Comparison of ENCODE assay signal across 1 fruit fly cellular context in the genomic region with DNA sequence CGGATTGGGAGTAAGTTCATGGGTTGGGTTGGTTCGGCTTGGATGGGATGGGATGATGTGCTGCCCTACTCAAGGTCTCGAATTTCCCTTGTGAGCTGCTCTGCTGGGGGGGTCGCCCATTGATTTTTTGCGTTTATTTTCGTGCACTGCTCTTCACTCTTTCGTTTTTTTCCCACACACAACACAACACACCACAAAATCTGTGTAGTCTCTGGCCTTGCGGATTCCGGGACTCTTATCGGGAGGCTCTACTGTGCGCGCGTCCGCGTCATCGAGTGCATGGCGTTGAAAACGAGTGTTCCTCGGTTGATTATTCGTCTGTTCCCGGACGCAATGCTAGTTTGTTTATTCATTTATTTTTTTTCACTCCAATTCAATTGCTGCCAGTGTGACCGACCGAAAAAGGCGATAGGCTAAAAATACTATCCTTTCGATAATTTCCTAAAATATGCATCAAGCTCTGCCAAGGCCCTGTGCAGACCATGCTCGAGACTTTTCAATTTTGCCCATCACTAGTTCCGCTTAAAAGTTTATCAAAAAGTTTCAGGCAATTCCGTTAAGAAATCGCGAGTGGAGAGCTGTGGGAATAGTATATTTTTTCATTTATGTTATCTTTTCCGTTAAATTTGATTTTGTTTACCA.
TF ChIP-seq lines count a peak whose summit lies in the region.

WASp (minus strand) TSS at position 399 of the 642 bp plus-strand sequence.

TF ChIP-seq in whole organism, embryonic, 481 proteins besides CTCF, POLR2A, EP300 and RAD21 (continued from another document and continues in another):
- peak; percentile 99 for TF ChIP-seq aop (GFP tag; IDR thresholded peaks at IDR 0.05; lab: Robert Waterston, UW)
- no peak for TF ChIP-seq Sox100B (GFP tag; optimal IDR thresholded peaks at IDR 0.05; lab: Kevin White, UChicago)
- TF ChIP-seq ems (GFP tag; optimal IDR thresholded peaks at IDR 0.05; lab: Kevin White, UChicago), result peak; percentile 72
- peak; percentile 88 for TF ChIP-seq CG15514 (GFP tag; optimal IDR thresholded peaks at IDR 0.05; lab: Kevin White, UChicago)
- TF ChIP-seq CG10366 (GFP tag; IDR thresholded peaks at IDR 0.05; lab: Robert Waterston, UW), result peak; percentile 59
- peak; percentile 85 for TF ChIP-seq CoRest (tag; optimal IDR thresholded peaks at IDR 0.05; lab: Kevin White, UChicago)
- peak; percentile 79 for TF ChIP-seq CG13775 (GFP tag; optimal IDR thresholded peaks at IDR 0.05; lab: Kevin White, UChicago)
- TF ChIP-seq onecut (GFP tag; IDR thresholded peaks at IDR 0.05; lab: Robert Waterston, UW), result peak; percentile 78
- TF ChIP-seq CG10147 (GFP tag; optimal IDR thresholded peaks at IDR 0.05; lab: Kevin White, UChicago), result no peak
- TF ChIP-seq en (GFP tag; optimal IDR thresholded peaks at IDR 0.05; lab: Kevin White, UChicago), result peak; percentile 61
- TF ChIP-seq Nf-YB (GFP tag; optimal IDR thresholded peaks at IDR 0.05; lab: Kevin White, UChicago), result peak; percentile 40
- peak; percentile 66 for TF ChIP-seq Antp (GFP tag; optimal IDR thresholded peaks at IDR 0.05; lab: Kevin White, UChicago)
- TF ChIP-seq tgo (GFP tag; IDR thresholded peaks at IDR 0.05; lab: Robert Waterston, UW), result peak; percentile 62
- no peak for TF ChIP-seq CG6175 (GFP tag; IDR thresholded peaks at IDR 0.05; lab: Robert Waterston, UW)
- TF ChIP-seq CG7963 (GFP tag; IDR thresholded peaks at IDR 0.05; lab: Robert Waterston, UW; ENCODE audit: partially characterized antibody), result no peak
- TF ChIP-seq CG10959 (GFP tag; IDR thresholded peaks at IDR 0.05; lab: Robert Waterston, UW), result no peak
- TF ChIP-seq CG17186 (GFP tag; optimal IDR thresholded peaks at IDR 0.05; lab: Kevin White, UChicago), result peak; percentile 65
- TF ChIP-seq sens (GFP tag; lab: Kevin White, UChicago), result peak; percentile 95
- no peak; the same call in 1 of the 2 replicates for TF ChIP-seq CG43689 (GFP tag; IDR thresholded peaks at IDR 0.05; lab: Robert Waterston, UW)
- TF ChIP-seq Gsc (GFP tag; IDR thresholded peaks at IDR 0.05; lab: Robert Waterston, UW), result no peak
- peak; percentile 20; the same call in 1 of the 2 replicates for TF ChIP-seq Xrp1 (GFP tag; IDR thresholded peaks at IDR 0.05; lab: Robert Waterston, UW)
- no peak for TF ChIP-seq sd (tag; optimal IDR thresholded peaks at IDR 0.05; lab: Kevin White, UChicago)
- no peak for TF ChIP-seq CG18262 (tag; optimal IDR thresholded peaks at IDR 0.05; lab: Kevin White, UChicago)
- TF ChIP-seq Kr (GFP tag; optimal IDR thresholded peaks at IDR 0.05; lab: Kevin White, UChicago), result no peak
- peak; percentile 73 for TF ChIP-seq E2f2 (GFP tag; IDR thresholded peaks at IDR 0.05; lab: Robert Waterston, UW)
- TF ChIP-seq CG14965 (GFP tag; optimal IDR thresholded peaks at IDR 0.05; lab: Kevin White, UChicago; ENCODE audit: borderline replicate concordance), result no peak
- TF ChIP-seq so (GFP tag; IDR thresholded peaks at IDR 0.05; lab: Robert Waterston, UW), result peak; percentile 68; the same call in 1 of the 3 replicates
- TF ChIP-seq Dbx (GFP tag; IDR thresholded peaks at IDR 0.05; lab: Robert Waterston, UW), result peak; percentile 52; the same call in 1 of the 3 replicates
- TF ChIP-seq fu2 (GFP tag; optimal IDR thresholded peaks at IDR 0.05; lab: Kevin White, UChicago), result peak; percentile 73
- peak; percentile 84 for TF ChIP-seq CG32772 (GFP tag; IDR thresholded peaks at IDR 0.05; lab: Robert Waterston, UW)
- TF ChIP-seq Side (GFP tag; optimal IDR thresholded peaks at IDR 0.05; lab: Kevin White, UChicago), result peak; percentile 82
- peak; percentile 79 for TF ChIP-seq CG7271 (tag; optimal IDR thresholded peaks at IDR 0.05; lab: Kevin White, UChicago)
- TF ChIP-seq Ssrp (tag; optimal IDR thresholded peaks at IDR 0.05; lab: Kevin White, UChicago), result peak; percentile 33
- no peak for TF ChIP-seq tap (tag; optimal IDR thresholded peaks at IDR 0.05; lab: Kevin White, UChicago)
- TF ChIP-seq CG6683 (GFP tag; optimal IDR thresholded peaks at IDR 0.05; lab: Kevin White, UChicago), result peak; percentile 42
- TF ChIP-seq CG31388 (GFP tag; optimal IDR thresholded peaks at IDR 0.05; lab: Kevin White, UChicago), result no peak
- no peak for TF ChIP-seq grn (GFP tag; optimal IDR thresholded peaks at IDR 0.05; lab: Kevin White, UChicago)
- TF ChIP-seq exex (tag; optimal IDR thresholded peaks at IDR 0.05; lab: Kevin White, UChicago), result peak; percentile 7
- no peak for TF ChIP-seq CG16779 (GFP tag; IDR thresholded peaks at IDR 0.05; lab: Robert Waterston, UW)
- TF ChIP-seq Atf6 (GFP tag; IDR thresholded peaks at IDR 0.05; lab: Robert Waterston, UW), result peak; percentile 56; the same call in 1 of the 2 replicates
- peak; percentile 78 for TF ChIP-seq Meics (GFP tag; optimal IDR thresholded peaks at IDR 0.05; lab: Kevin White, UChicago)
- TF ChIP-seq gro (GFP tag; optimal IDR thresholded peaks at IDR 0.05; lab: Kevin White, UChicago), result no peak
- 0 out of 2 replicates have a peak, but pooled peaks have one; percentile 33 for TF ChIP-seq Ada2b (GFP tag; IDR thresholded peaks at IDR 0.05; lab: Robert Waterston, UW)
- TF ChIP-seq Mrtf (GFP tag; IDR thresholded peaks at IDR 0.05; lab: Robert Waterston, UW), result no peak; the same call in 2 of the 3 replicates
- TF ChIP-seq ac (GFP tag; optimal IDR thresholded peaks at IDR 0.05; lab: Kevin White, UChicago), result no peak
- peak; percentile 15 for TF ChIP-seq CG12236 (GFP tag; optimal IDR thresholded peaks at IDR 0.05; lab: Kevin White, UChicago)
- peak; percentile 66 for TF ChIP-seq HmgD (GFP tag; optimal IDR thresholded peaks at IDR 0.05; lab: Kevin White, UChicago)
- peak; percentile 76 for TF ChIP-seq repo (GFP tag; optimal IDR thresholded peaks at IDR 0.05; lab: Kevin White, UChicago)
- no peak for TF ChIP-seq CG10321 (GFP tag; IDR thresholded peaks at IDR 0.05; lab: Robert Waterston, UW)
- TF ChIP-seq slou (GFP tag; optimal IDR thresholded peaks at IDR 0.05; lab: Kevin White, UChicago), result peak; percentile 7
- no peak for TF ChIP-seq Nf-YC (tag; optimal IDR thresholded peaks at IDR 0.05; lab: Kevin White, UChicago)
- TF ChIP-seq CG15479 (GFP tag; optimal IDR thresholded peaks at IDR 0.05; lab: Kevin White, UChicago), result no peak
- peak in 1 of 2 experiments; percentile 78 for TF ChIP-seq dpn (GFP tag; optimal IDR thresholded peaks at IDR 0.05; lab: Kevin White, UChicago)
- TF ChIP-seq Rfx (GFP tag; IDR thresholded peaks at IDR 0.05; lab: Robert Waterston, UW), result peak; percentile 86
- TF ChIP-seq CG2116 (GFP tag; optimal IDR thresholded peaks at IDR 0.05; lab: Kevin White, UChicago), result peak; percentile 86
- TF ChIP-seq Blimp-1 (GFP tag; optimal IDR thresholded peaks at IDR 0.05; lab: Kevin White, UChicago), result peak; percentile 45
- no peak for TF ChIP-seq CG4854 (GFP tag; optimal IDR thresholded peaks at IDR 0.05; lab: Kevin White, UChicago)
- peak; percentile 53 for TF ChIP-seq CG18599 (GFP tag; optimal IDR thresholded peaks at IDR 0.05; lab: Kevin White, UChicago)
- no peak for TF ChIP-seq CG6854 (GFP tag; optimal IDR thresholded peaks at IDR 0.05; lab: Kevin White, UChicago)
- TF ChIP-seq Abd-B (GFP tag; optimal IDR thresholded peaks at IDR 0.05; lab: Kevin White, UChicago), result peak; percentile 18
- peak; percentile 46; the same call in 1 of the 2 replicates for TF ChIP-seq Nf-YA (GFP tag; IDR thresholded peaks at IDR 0.05; lab: Robert Waterston, UW)
- TF ChIP-seq zen (tag; optimal IDR thresholded peaks at IDR 0.05; lab: Kevin White, UChicago), result peak; percentile 49
- peak; percentile 8 for TF ChIP-seq CG6654 (GFP tag; optimal IDR thresholded peaks at IDR 0.05; lab: Kevin White, UChicago)
- peak; percentile 60 for TF ChIP-seq MTF-1 (GFP tag; optimal IDR thresholded peaks at IDR 0.05; lab: Kevin White, UChicago; ENCODE audit: borderline replicate concordance)
- TF ChIP-seq ci (GFP tag; IDR thresholded peaks at IDR 0.05; lab: Robert Waterston, UW), result peak; percentile 94
- no peak for TF ChIP-seq Jarid2 (GFP tag; optimal IDR thresholded peaks at IDR 0.05; lab: Kevin White, UChicago)
- TF ChIP-seq twi (tag; optimal IDR thresholded peaks at IDR 0.05; lab: Kevin White, UChicago), result no peak
- TF ChIP-seq CG14667 (GFP tag; IDR thresholded peaks at IDR 0.05; lab: Robert Waterston, UW), result peak; percentile 30; the same call in 1 of the 2 replicates
- peak; percentile 65 for TF ChIP-seq CG4424 (GFP tag; optimal IDR thresholded peaks at IDR 0.05; lab: Kevin White, UChicago)
- no peak for TF ChIP-seq psq (GFP tag; optimal IDR thresholded peaks at IDR 0.05; lab: Kevin White, UChicago)
- TF ChIP-seq trem (tag; optimal IDR thresholded peaks at IDR 0.05; lab: Kevin White, UChicago), result peak; percentile 70
- peak; percentile 77 for TF ChIP-seq CG17829 (tag; optimal IDR thresholded peaks at IDR 0.05; lab: Kevin White, UChicago)
- TF ChIP-seq Hr3 (GFP tag; optimal IDR thresholded peaks at IDR 0.05; lab: Kevin White, UChicago), result peak; percentile 37
- no peak for TF ChIP-seq Sry-β (GFP tag; optimal IDR thresholded peaks at IDR 0.05; lab: Kevin White, UChicago)
- peak; percentile 39 for TF ChIP-seq Atf-2 (GFP tag; optimal IDR thresholded peaks at IDR 0.05; lab: Kevin White, UChicago)
- TF ChIP-seq klu (GFP tag; IDR thresholded peaks at IDR 0.05; lab: Robert Waterston, UW), result no peak
- TF ChIP-seq CG16813 (GFP tag; IDR thresholded peaks at IDR 0.05; lab: Robert Waterston, UW; ENCODE audit: partially characterized antibody), result peak; percentile 51; the same call in 2 of the 3 replicates
- peak; percentile 65 for TF ChIP-seq CG11398 (GFP tag; optimal IDR thresholded peaks at IDR 0.05; lab: Kevin White, UChicago)
- TF ChIP-seq CG1603 (tag; optimal IDR thresholded peaks at IDR 0.05; lab: Kevin White, UChicago), result no peak
- no peak; the same call in 2 of the 3 replicates for TF ChIP-seq CG11560 (tag; IDR thresholded peaks at IDR 0.05; lab: Robert Waterston, UW)
- no peak for TF ChIP-seq CG13296 (GFP tag; optimal IDR thresholded peaks at IDR 0.05; lab: Kevin White, UChicago)
- TF ChIP-seq lab (GFP tag; optimal IDR thresholded peaks at IDR 0.05; lab: Kevin White, UChicago), result peak; percentile 81
- peak; percentile 93 for TF ChIP-seq CG30020 (tag; optimal IDR thresholded peaks at IDR 0.05; lab: Kevin White, UChicago)
- TF ChIP-seq Optix (GFP tag; IDR thresholded peaks at IDR 0.05; lab: Robert Waterston, UW), result peak; percentile 42; the same call in 1 of the 3 replicates
- TF ChIP-seq Ptx1 (GFP tag; IDR thresholded peaks at IDR 0.05; lab: Robert Waterston, UW), result peak; percentile 60; the same call in 1 of the 2 replicates
- peak; percentile 70 for TF ChIP-seq CG14441 (GFP tag; IDR thresholded peaks at IDR 0.05; lab: Robert Waterston, UW)
- peak; percentile 83 for TF ChIP-seq CHES-1-like (GFP tag; optimal IDR thresholded peaks at IDR 0.05; lab: Kevin White, UChicago)
- 0 out of 2 replicates have a peak, but pooled peaks have one; percentile 27 for TF ChIP-seq CG32767 (GFP tag; IDR thresholded peaks at IDR 0.05; lab: Robert Waterston, UW)
- peak; percentile 83 for TF ChIP-seq pho (GFP tag; optimal IDR thresholded peaks at IDR 0.05; lab: Kevin White, UChicago)
- peak; percentile 85 for TF ChIP-seq CG13624 (GFP tag; optimal IDR thresholded peaks at IDR 0.05; lab: Kevin White, UChicago)
- 0 out of 2 replicates have a peak, but pooled peaks have one; percentile 34 for TF ChIP-seq ap (GFP tag; IDR thresholded peaks at IDR 0.05; lab: Robert Waterston, UW)
- 0 out of 2 replicates have a peak, but pooled peaks have one; percentile 46 for TF ChIP-seq wdn (GFP tag; IDR thresholded peaks at IDR 0.05; lab: Robert Waterston, UW)
- TF ChIP-seq Ravus (GFP tag; IDR thresholded peaks at IDR 0.05; lab: Robert Waterston, UW), result no peak
- TF ChIP-seq HLHmδ (GFP tag; optimal IDR thresholded peaks at IDR 0.05; lab: Kevin White, UChicago), result no peak
- TF ChIP-seq CG6689 (GFP tag; IDR thresholded peaks at IDR 0.05; lab: Robert Waterston, UW), result peak; percentile 36; the same call in 1 of the 2 replicates
- peak; percentile 65 for TF ChIP-seq ewg (GFP tag; optimal IDR thresholded peaks at IDR 0.05; lab: Kevin White, UChicago)
- no peak for TF ChIP-seq usp (GFP tag; optimal IDR thresholded peaks at IDR 0.05; lab: Kevin White, UChicago)
- TF ChIP-seq lola (GFP tag; optimal IDR thresholded peaks at IDR 0.05; lab: Kevin White, UChicago), result peak in 1 of 3 experiments; percentile 37
- no peak for TF ChIP-seq tll (GFP tag; optimal IDR thresholded peaks at IDR 0.05; lab: Kevin White, UChicago)
- TF ChIP-seq Vsx1 (GFP tag; optimal IDR thresholded peaks at IDR 0.05; lab: Kevin White, UChicago), result no peak
- 0 out of 3 replicates have a peak, but pooled peaks have one; percentile 37 for TF ChIP-seq z (GFP tag; IDR thresholded peaks at IDR 0.05; lab: Robert Waterston, UW)
- TF ChIP-seq CG33213 (GFP tag; optimal IDR thresholded peaks at IDR 0.05; lab: Kevin White, UChicago), result peak; percentile 94
- peak; percentile 86 for TF ChIP-seq HmgZ (tag; optimal IDR thresholded peaks at IDR 0.05; lab: Kevin White, UChicago)
- peak; percentile 49 for TF ChIP-seq fd3F (GFP tag; optimal IDR thresholded peaks at IDR 0.05; lab: Kevin White, UChicago)
- TF ChIP-seq ssp (GFP tag; IDR thresholded peaks at IDR 0.05; lab: Robert Waterston, UW), result peak; percentile 93
- TF ChIP-seq CG16815 (GFP tag; optimal IDR thresholded peaks at IDR 0.05; lab: Kevin White, UChicago), result no peak
- peak; percentile 40 for TF ChIP-seq CG34376 (GFP tag; optimal IDR thresholded peaks at IDR 0.05; lab: Kevin White, UChicago)
- no peak for TF ChIP-seq ind (GFP tag; optimal IDR thresholded peaks at IDR 0.05; lab: Kevin White, UChicago)
- TF ChIP-seq CG3407 (GFP tag; optimal IDR thresholded peaks at IDR 0.05; lab: Kevin White, UChicago), result peak; percentile 58
- no peak for TF ChIP-seq sc (optimal IDR thresholded peaks at IDR 0.05; lab: Kevin White, UChicago)
- peak; percentile 19 for TF ChIP-seq sc (GFP tag; optimal IDR thresholded peaks at IDR 0.05; lab: Kevin White, UChicago)
- peak; percentile 79 for TF ChIP-seq unpg (GFP tag; optimal IDR thresholded peaks at IDR 0.05; lab: Kevin White, UChicago)
- 0 out of 3 replicates have a peak, but pooled peaks have one; percentile 30 for TF ChIP-seq CG3726 (GFP tag; IDR thresholded peaks at IDR 0.05; lab: Robert Waterston, UW)
- TF ChIP-seq Hand (GFP tag; optimal IDR thresholded peaks at IDR 0.05; lab: Kevin White, UChicago), result no peak
- TF ChIP-seq salm (tag; optimal IDR thresholded peaks at IDR 0.05; lab: Kevin White, UChicago), result peak; percentile 32
- 0 out of 3 replicates have a peak, but pooled peaks have one; percentile 43 for TF ChIP-seq CG11695 (GFP tag; IDR thresholded peaks at IDR 0.05; lab: Robert Waterston, UW)
- no peak for TF ChIP-seq dan (GFP tag; IDR thresholded peaks at IDR 0.05; lab: Robert Waterston, UW)
- peak; percentile 55; the same call in 2 of the 3 replicates for TF ChIP-seq CG6791 (GFP tag; IDR thresholded peaks at IDR 0.05; lab: Robert Waterston, UW; ENCODE audit: partially characterized antibody)
- 0 out of 3 replicates have a peak, but pooled peaks have one; percentile 24 for TF ChIP-seq C15 (GFP tag; IDR thresholded peaks at IDR 0.05; lab: Robert Waterston, UW)
- TF ChIP-seq otp (GFP tag; IDR thresholded peaks at IDR 0.05; lab: Robert Waterston, UW), result peak; percentile 46; the same call in 1 of the 3 replicates
